Worm (Caenorhabditis elegans): ENCODE data around the gene pir-2.

- no peak for TF ChIP-seq T23F11.4 (GFP tag; optimal IDR thresholded peaks at IDR 0.05)
- TF ChIP-seq gmeb-2 (tag; optimal IDR thresholded peaks at IDR 0.05): no peak
Observed at ce11 chrIII:9488431-9488830, 45.0 kb upstream of the pir-2 start, which contains the start of gene nlp-36.
